Fruit fly (Drosophila melanogaster) whole organism, adult: ENCODE data around the gene Or71a.

ENCODE experiments used
- CG1620 ChIP-seq: fragments of 200-800 bp; sonication (Bioruptor generic); optimal IDR thresholded peaks from 2 replicates; lab custom pipeline; 2016; ENCODE audit warnings: missing biosample characterization, missing genetic modification characterization
- CG33017 ChIP-seq: fragments of 200-800 bp; sonication (Bioruptor generic); optimal IDR thresholded peaks from 2 replicates; lab custom pipeline; 2018; ENCODE audit warnings: missing biosample characterization, mild to moderate bottlenecking, missing genetic modification characterization, moderate library complexity
- CG5204 ChIP-seq: fragments of 200-800 bp; sonication (Bioruptor generic); optimal IDR thresholded peaks from 2 replicates; lab custom pipeline; 2016; ENCODE audit warnings: missing biosample characterization, missing genetic modification characterization
- CG7045 ChIP-seq: fragments of 200-800 bp; sonication (Bioruptor generic); optimal IDR thresholded peaks from 2 replicates; lab custom pipeline; 2017; ENCODE audit warnings: missing biosample characterization, mild to moderate bottlenecking, missing genetic modification characterization
- Clk ChIP-seq: fragments of 200-800 bp; sonication (Bioruptor generic); optimal IDR thresholded peaks from 2 replicates; lab custom pipeline; 2017; ENCODE audit warnings: missing biosample characterization, missing genetic modification characterization
- Crg-1 ChIP-seq: fragments of 200-800 bp; sonication (Bioruptor generic); optimal IDR thresholded peaks from 2 replicates; lab custom pipeline; 2016; ENCODE audit warnings: missing biosample characterization, missing genetic modification characterization
- Hr96 ChIP-seq: fragments of 200-800 bp; sonication (Bioruptor generic); optimal IDR thresholded peaks from 2 replicates; lab custom pipeline; 2016; ENCODE audit warnings: missing biosample characterization, missing genetic modification characterization
- bab1 ChIP-seq: fragments of 200-800 bp; sonication (Bioruptor generic); optimal IDR thresholded peaks from 3 replicates; lab custom pipeline; 2019; ENCODE audit warnings: missing biosample characterization, mild to moderate bottlenecking, missing genetic modification characterization, moderate library complexity
- toe ChIP-seq: fragments of 200-800 bp; sonication (Bioruptor generic); optimal IDR thresholded peaks from 2 replicates; lab custom pipeline; 2016; ENCODE audit warnings: missing biosample characterization, missing genetic modification characterization

DNA sequence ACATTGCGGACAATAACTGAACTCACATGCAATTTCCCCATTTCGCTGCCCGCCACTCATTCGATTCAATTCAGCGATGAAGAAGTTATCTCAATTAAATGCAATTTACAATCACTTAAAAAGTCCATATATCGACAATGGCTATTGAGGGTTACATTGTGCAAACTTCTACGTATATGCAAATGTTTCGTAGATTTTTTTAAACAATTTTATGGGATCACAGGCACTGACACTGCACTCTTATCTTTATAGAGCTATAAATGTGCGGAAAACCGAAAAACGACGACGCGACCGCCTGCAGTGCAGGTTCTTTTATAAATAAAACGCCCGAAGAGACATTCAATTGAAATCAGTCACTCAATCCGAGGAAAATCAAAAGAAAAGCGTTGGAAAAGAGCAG, 10.0 kb upstream of the Or71a start:
- TF ChIP-seq Crg-1 (GFP tag; lab: Kevin White, UChicago) (no peak), toe (GFP tag; lab: Kevin White, UChicago) (no peak), bab1 (GFP tag; lab: Kevin White, UChicago) (no peak), CG7045 (no peak), CG5204 (no peak), CG1620 (GFP tag; lab: Kevin White, UChicago) (no peak), CG33017 (tag; lab: Kevin White, UChicago) (no peak), Clk (GFP tag; lab: Kevin White, UChicago) (no peak), Hr96 (no peak)
